Worm (Caenorhabditis elegans) whole organism, L4 larva: ENCODE results near the gene ttr-59.
A peak's percentile ranks its signal among the peaks of the same experiment; 100 is the strongest.

Experiments
- D1046.2 ChIP-seq: fragments of 200-800 bp; sonication (Bioruptor generic); IDR thresholded peaks from 2 replicates; pipeline ENCODE4 v1.3.6; 2022; ENCODE audit warnings: missing genetic modification characterization, missing compliant biosample characterization
- F37D6.2 ChIP-seq: sonication (generic microtip); optimal IDR thresholded peaks from 2 replicates; lab custom pipeline; 2016; ENCODE audit warnings: mild to moderate bottlenecking, missing genetic modification characterization, missing compliant biosample characterization
- F49E8.2 ChIP-seq: sonication (generic microtip); optimal IDR thresholded peaks from 2 replicates; lab custom pipeline; 2016; ENCODE audit warnings: missing compliant biosample characterization, mild to moderate bottlenecking, missing genetic modification characterization, borderline replicate concordance
- R02D3.7 ChIP-seq: fragments of 150-350 bp; sonication (generic microtip); optimal IDR thresholded peaks from 3 replicates; lab custom pipeline; 2014; ENCODE audit warnings: missing biosample characterization, missing genetic modification characterization
- T20F7.1 ChIP-seq: fragments of 200-800 bp; sonication (Bioruptor generic); optimal IDR thresholded peaks from 2 replicates; lab custom pipeline; 2018; ENCODE audit warnings: mild to moderate bottlenecking, missing genetic modification characterization, missing compliant biosample characterization
- Y48G9A.11 ChIP-seq: fragments of 200-800 bp; sonication (Bioruptor generic); IDR thresholded peaks from 2 replicates; pipeline ENCODE4 v1.3.6; 2022; ENCODE audit warnings: missing genetic modification reagents, missing genetic modification characterization, missing compliant biosample characterization
- Y5F2A.4 ChIP-seq: fragments of 200-800 bp; sonication (Bioruptor generic); optimal IDR thresholded peaks from 2 replicates; lab custom pipeline; 2018; ENCODE audit warnings: mild to moderate bottlenecking, missing genetic modification characterization, missing compliant biosample characterization
- ZK546.5 ChIP-seq, 2 experiments: sonication (generic microtip); optimal IDR thresholded peaks; 2 replicates each; lab custom pipeline; 2017; ENCODE audit warnings: missing biosample characterization in 2 of 2, missing genetic modification characterization in 2 of 2
- ama-1 ChIP-seq: fragments of 150-350 bp; optimal IDR thresholded peaks from 2 replicates; lab custom pipeline; 2014; ENCODE audit warnings: inconsistent platforms, mixed read lengths
- arid-1 ChIP-seq: fragments of 200-800 bp; sonication (Bioruptor generic); conservative IDR thresholded peaks from 2 replicates; pipeline ENCODE4 v1.3.6; 2022; ENCODE audit warnings: missing genetic modification reagents, missing genetic modification characterization, missing compliant biosample characterization
- ceh-44 ChIP-seq: fragments of 200-800 bp; sonication (Bioruptor generic); IDR thresholded peaks from 2 replicates; pipeline ENCODE4 v1.3.6; 2022; ENCODE audit warnings: missing genetic modification reagents, missing genetic modification characterization, missing compliant biosample characterization
- ceh-62 ChIP-seq: sonication (generic microtip); optimal IDR thresholded peaks from 2 replicates; lab custom pipeline; 2017; ENCODE audit warnings: missing biosample characterization, missing genetic modification characterization
- ces-1 ChIP-seq: fragments of 150-350 bp; sonication (generic microtip); optimal IDR thresholded peaks from 4 replicates; lab custom pipeline; 2014; ENCODE audit warnings: missing biosample characterization, missing genetic modification reagents, missing genetic modification characterization
- ctbp-1 ChIP-seq: fragments of 200-800 bp; sonication (Bioruptor generic); IDR thresholded peaks from 2 replicates; pipeline ENCODE4 v1.3.6; 2022; ENCODE audit warnings: missing genetic modification reagents, missing genetic modification characterization, missing compliant biosample characterization
- daf-16 ChIP-seq, 3 experiments: sonication (generic microtip); optimal IDR thresholded peaks; 2 replicates each; lab custom pipeline; 2016 to 2017; ENCODE audit warnings: missing genetic modification characterization in 3 of 3, missing genetic modification reagents in 3 of 3, mild to moderate bottlenecking in 2 of 3, missing compliant biosample characterization in 2 of 3, missing biosample characterization in 1 of 3, moderate library complexity in 1 of 3
- daf-19 ChIP-seq: fragments of 200-800 bp; sonication (Bioruptor generic); conservative IDR thresholded peaks from 2 replicates; pipeline ENCODE4 v1.3.6; 2022; ENCODE audit warnings: missing genetic modification characterization, missing compliant biosample characterization
- dmd-6 ChIP-seq: fragments of 200-800 bp; sonication (Bioruptor generic); IDR thresholded peaks from 2 replicates; pipeline ENCODE4 v1.3.6; 2022; ENCODE audit warnings: missing genetic modification reagents, missing genetic modification characterization, missing compliant biosample characterization
- dpl-1 ChIP-seq: fragments of 150-350 bp; optimal IDR thresholded peaks from 2 replicates; lab custom pipeline; 2014; ENCODE audit warnings: missing biosample characterization, missing genetic modification reagents, missing genetic modification characterization
- duxl-1 ChIP-seq: sonication (generic microtip); optimal IDR thresholded peaks from 2 replicates; lab custom pipeline; 2016; ENCODE audit warnings: mild to moderate bottlenecking, missing genetic modification characterization, moderate library complexity, missing compliant biosample characterization; ENCODE audit not compliant: poor library complexity
- dve-1 ChIP-seq: sonication (generic microtip); optimal IDR thresholded peaks from 2 replicates; lab custom pipeline; 2017; ENCODE audit warnings: antibody characterized with exemption, mild to moderate bottlenecking, missing genetic modification characterization, missing compliant biosample characterization; ENCODE audit not compliant: insufficient read depth
- hif-1 ChIP-seq, 2 experiments: sonication (generic microtip); optimal IDR thresholded peaks; 2 replicates each; lab custom pipeline; 2016 to 2017; ENCODE audit warnings: missing compliant biosample characterization in 2 of 2, missing genetic modification characterization in 2 of 2, missing genetic modification reagents in 2 of 2, missing genotype in 2 of 2, mild to moderate bottlenecking in 1 of 2
- hlh-11 ChIP-seq: fragments of 200-800 bp; sonication (Bioruptor generic); optimal IDR thresholded peaks from 2 replicates; lab custom pipeline; 2018; ENCODE audit warnings: mild to moderate bottlenecking, missing genetic modification characterization, missing compliant biosample characterization
- hlh-30 ChIP-seq: sonication (generic microtip); optimal IDR thresholded peaks from 2 replicates; lab custom pipeline; 2017; ENCODE audit warnings: antibody characterized with exemption, mild to moderate bottlenecking, missing genetic modification characterization, missing compliant biosample characterization; ENCODE audit not compliant: insufficient read depth
- hmg-1.1 ChIP-seq: fragments of 200-800 bp; sonication (Bioruptor generic); IDR thresholded peaks from 2 replicates; pipeline ENCODE4 v1.3.6; 2022; ENCODE audit warnings: missing genetic modification reagents, missing genetic modification characterization, missing compliant biosample characterization
- lin-15B ChIP-seq: fragments of 150-350 bp; sonication (generic microtip); optimal IDR thresholded peaks from 3 replicates; lab custom pipeline; 2014; ENCODE audit warnings: missing biosample characterization, missing genetic modification characterization
- lir-3 ChIP-seq: sonication (generic microtip); optimal IDR thresholded peaks from 2 replicates; lab custom pipeline; 2016; ENCODE audit warnings: mild to moderate bottlenecking, missing genetic modification characterization, missing compliant biosample characterization
- madf-9 ChIP-seq: fragments of 200-800 bp; sonication (Bioruptor generic); conservative IDR thresholded peaks from 2 replicates; pipeline ENCODE4 v1.3.6; 2022; ENCODE audit warnings: missing genetic modification reagents, missing genetic modification characterization, missing compliant biosample characterization
- mdl-1 ChIP-seq, 2 experiments: fragments of 150-350 bp in 1 of 2; sonication (generic microtip) in 1 of 2; optimal IDR thresholded peaks; 2 replicates each; lab custom pipeline; 2014 to 2017; ENCODE audit warnings: missing biosample characterization in 2 of 2, missing genetic modification characterization in 2 of 2
- mdt-29 ChIP-seq: fragments of 200-800 bp; sonication (Bioruptor generic); IDR thresholded peaks from 2 replicates; pipeline ENCODE4 v1.3.6; 2022; ENCODE audit warnings: missing genetic modification reagents, missing genetic modification characterization, missing compliant biosample characterization
- mes-2 ChIP-seq: sonication (generic microtip); optimal IDR thresholded peaks from 2 replicates; lab custom pipeline; 2016; ENCODE audit warnings: missing genotype, mild to moderate bottlenecking, missing genetic modification characterization, missing compliant biosample characterization; ENCODE audit not compliant: poor library complexity, severe bottlenecking
- nhr-111 ChIP-seq: fragments of 200-800 bp; sonication (Bioruptor generic); optimal IDR thresholded peaks from 2 replicates; lab custom pipeline; 2018; ENCODE audit warnings: mild to moderate bottlenecking, missing genetic modification characterization, missing compliant biosample characterization
- nhr-237 ChIP-seq: sonication (generic microtip); optimal IDR thresholded peaks from 2 replicates; lab custom pipeline; 2017; ENCODE audit warnings: missing biosample characterization, missing genetic modification characterization
- nhr-28 ChIP-seq: fragments of 150-350 bp; optimal IDR thresholded peaks from 2 replicates; lab custom pipeline; 2014; ENCODE audit warnings: missing biosample characterization, missing genetic modification characterization
- nhr-41 ChIP-seq: fragments of 200-800 bp; sonication (Bioruptor generic); IDR thresholded peaks from 2 replicates; pipeline ENCODE4 v1.3.6; 2022; ENCODE audit warnings: missing genetic modification reagents, missing genetic modification characterization, missing compliant biosample characterization
- nhr-42 ChIP-seq: fragments of 200-800 bp; sonication (Bioruptor generic); IDR thresholded peaks from 2 replicates; pipeline ENCODE4 v1.3.6; 2022; ENCODE audit warnings: missing genetic modification characterization, missing compliant biosample characterization
- nhr-48 ChIP-seq: sonication (generic microtip); optimal IDR thresholded peaks from 2 replicates; lab custom pipeline; 2016; ENCODE audit warnings: mild to moderate bottlenecking, missing genetic modification characterization, missing compliant biosample characterization
- nhr-6 ChIP-seq: fragments of 150-350 bp; optimal IDR thresholded peaks from 2 replicates; lab custom pipeline; 2014; ENCODE audit warnings: missing biosample characterization, missing genetic modification characterization
- nhr-76 ChIP-seq: fragments of 150-350 bp; optimal IDR thresholded peaks from 2 replicates; lab custom pipeline; 2014; ENCODE audit warnings: missing biosample characterization, missing genetic modification characterization
- nhr-77 ChIP-seq: fragments of 150-350 bp; optimal IDR thresholded peaks from 2 replicates; lab custom pipeline; 2014; ENCODE audit warnings: missing biosample characterization, missing genetic modification characterization
- rbr-2 ChIP-seq: sonication (generic microtip); optimal IDR thresholded peaks from 2 replicates; lab custom pipeline; 2016; ENCODE audit warnings: missing genotype, missing genetic modification characterization, missing compliant biosample characterization
- tra-1 ChIP-seq: fragments of 200-800 bp; sonication (Bioruptor generic); IDR thresholded peaks from 2 replicates; pipeline ENCODE4 v1.3.6; 2022; ENCODE audit warnings: missing genetic modification reagents, missing genetic modification characterization, missing compliant biosample characterization
- unc-62 ChIP-seq, 3 experiments: fragments of 150-350 bp in 1 of 3; sonication (generic microtip); optimal IDR thresholded peaks in 2 of 3; peaks in 1 of 3; 1 replicate in 1 of 3; 2 replicates in 2 of 3; lab custom pipeline; 2014 to 2017; ENCODE audit warnings: missing biosample characterization in 3 of 3, missing genetic modification characterization in 3 of 3, missing genetic modification reagents in 3 of 3, missing genotype in 1 of 3
- zfp-3 ChIP-seq: fragments of 200-800 bp; sonication (Bioruptor generic); conservative IDR thresholded peaks from 2 replicates; pipeline ENCODE4 v1.3.6; 2022; ENCODE audit warnings: missing genetic modification reagents, missing genetic modification characterization, missing compliant biosample characterization
- zip-11 ChIP-seq: fragments of 200-800 bp; sonication (Bioruptor generic); IDR thresholded peaks from 2 replicates; pipeline ENCODE4 v1.3.6; 2022; ENCODE audit warnings: missing genetic modification characterization, missing compliant biosample characterization

ttr-59 gene

ce11 chrX:7284724-7285184 lies 44.9 kb upstream of the ttr-59 start (continued):
- TF ChIP-seq nhr-28 (tag; lab: Kevin White, UChicago) (no peak), hmg-1.1 (GFP tag; lab: Robert Waterston, UW) (peak; percentile 55; the same call in 1 of the 2 replicates)

- TF ChIP-seq ama-1 (no peak), daf-19 (0 out of 2 replicates have a peak, but pooled peaks have one; percentile 8), lin-15B (tag; lab: Kevin White, UChicago) (no peak), ceh-44 (GFP tag; lab: Robert Waterston, UW) (no peak)
Measured at ce11 chrX:7289565-7289964, 40.1 kb upstream of the ttr-59 start.

ce11 chrX:7290859-7291628 lies 38.6 kb upstream of the ttr-59 start:
- no peak for TF ChIP-seq nhr-237 (tag; lab: Kevin White, UChicago)
- no peak for TF ChIP-seq arid-1 (GFP tag; lab: Robert Waterston, UW)
- no peak for TF ChIP-seq mdl-1 (tag; optimal IDR thresholded peaks at IDR 0.05; lab: Kevin White, UChicago)
- TF ChIP-seq hlh-30 (tag; lab: Kevin White, UChicago), result no peak
- 0 out of 2 replicates have a peak, but pooled peaks have one; percentile 67 for TF ChIP-seq tra-1
- TF ChIP-seq daf-16 (GFP tag; optimal IDR thresholded peaks at IDR 0.05; lab: Kevin White, UChicago), result peak in 1 of 2 experiments; percentile 16
- TF ChIP-seq daf-16 (tag; optimal IDR thresholded peaks at IDR 0.05; lab: Kevin White, UChicago), result peak; percentile 53
- TF ChIP-seq hlh-11 (tag; lab: Kevin White, UChicago), result peak; percentile 42
- peak; percentile 59 for TF ChIP-seq nhr-48
- no peak for TF ChIP-seq D1046.2 (GFP tag; lab: Robert Waterston, UW)
- peak; percentile 21 for TF ChIP-seq T20F7.1 (GFP tag; lab: Kevin White, UChicago)
- TF ChIP-seq hif-1 (tag; optimal IDR thresholded peaks at IDR 0.05; lab: Kevin White, UChicago), result no peak
- no peak for TF ChIP-seq ceh-44 (GFP tag; lab: Robert Waterston, UW)
- no peak for TF ChIP-seq F37D6.2 (tag; lab: Kevin White, UChicago)
- TF ChIP-seq dmd-6 (GFP tag; lab: Robert Waterston, UW), result peak; percentile 89
- peak; percentile 77 for TF ChIP-seq dve-1 (tag; lab: Kevin White, UChicago)
- peak; percentile 40 to 89 for TF ChIP-seq unc-62 (GFP tag; optimal IDR thresholded peaks at IDR 0.05 in 1 of 2; lab: Kevin White, UChicago)
- no peak for TF ChIP-seq unc-62 (tag; optimal IDR thresholded peaks at IDR 0.05; lab: Kevin White, UChicago)
- no peak for TF ChIP-seq nhr-77 (tag; lab: Kevin White, UChicago)
- no peak for TF ChIP-seq ctbp-1 (GFP tag; lab: Robert Waterston, UW)
- TF ChIP-seq nhr-41 (GFP tag; lab: Robert Waterston, UW), result no peak
- TF ChIP-seq mes-2 (tag; lab: Kevin White, UChicago), result no peak
- TF ChIP-seq hmg-1.1 (GFP tag; lab: Robert Waterston, UW), result no peak
- TF ChIP-seq R02D3.7 (tag; lab: Kevin White, UChicago), result no peak
- TF ChIP-seq Y48G9A.11, result no peak
- no peak for TF ChIP-seq zfp-3 (GFP tag; lab: Robert Waterston, UW)
- no peak for TF ChIP-seq dpl-1 (GFP tag; lab: Kevin White, UChicago)
- no peak for TF ChIP-seq mdt-29 (GFP tag; lab: Robert Waterston, UW)
- no peak for TF ChIP-seq rbr-2 (tag; lab: Kevin White, UChicago)
- no peak for TF ChIP-seq Y5F2A.4 (GFP tag; lab: Kevin White, UChicago)
- no peak for TF ChIP-seq nhr-76
- TF ChIP-seq ceh-62, result no peak
- TF ChIP-seq ZK546.5 (tag; optimal IDR thresholded peaks at IDR 0.05; lab: Kevin White, UChicago), result no peak
- TF ChIP-seq nhr-111, result no peak
- TF ChIP-seq nhr-42 (GFP tag; lab: Robert Waterston, UW), result no peak
- TF ChIP-seq ces-1, result no peak
- no peak for TF ChIP-seq madf-9 (GFP tag; lab: Robert Waterston, UW)
- no peak for TF ChIP-seq zip-11 (GFP tag; lab: Robert Waterston, UW)
- no peak for TF ChIP-seq F49E8.2 (tag; lab: Kevin White, UChicago)
- TF ChIP-seq lir-3 (tag; lab: Kevin White, UChicago), result no peak
- no peak for TF ChIP-seq duxl-1 (tag; lab: Kevin White, UChicago)
- TF ChIP-seq nhr-6, result no peak
- no peak for TF ChIP-seq nhr-28 (tag; lab: Kevin White, UChicago)
